Fruit fly (Drosophila melanogaster): Measurements from ENCODE around the gene fzr.

fzr gene

dm6 chrX:4686723-4687122 is 7.4 kb upstream of the fzr start, which contains the start of gene Pp2C1 (continued):
- TF ChIP-seq HLH4C (GFP tag; IDR thresholded peaks at IDR 0.05; ENCODE audit: partially characterized antibody) (peak; percentile 41; the same call in 1 of the 3 replicates), CrebB (tag; optimal IDR thresholded peaks at IDR 0.05) (no peak), CG9797 (GFP tag; optimal IDR thresholded peaks at IDR 0.05) (peak; percentile 61), tap (tag; optimal IDR thresholded peaks at IDR 0.05) (no peak), CG11456 (GFP tag; IDR thresholded peaks at IDR 0.05) (no peak), CG1602 (GFP tag; optimal IDR thresholded peaks at IDR 0.05) (no peak), ac (GFP tag; optimal IDR thresholded peaks at IDR 0.05) (no peak), CG9876 (GFP tag; optimal IDR thresholded peaks at IDR 0.05) (no peak), CG10979 (tag; optimal IDR thresholded peaks at IDR 0.05) (no peak), nmo (GFP tag; optimal IDR thresholded peaks at IDR 0.05) (peak; percentile 11), CG14441 (GFP tag; IDR thresholded peaks at IDR 0.05) (no peak), H2.0 (GFP tag; IDR thresholded peaks at IDR 0.05) (no peak), CG10209 (GFP tag; optimal IDR thresholded peaks at IDR 0.05) (no peak), kni (GFP tag; optimal IDR thresholded peaks at IDR 0.05) (no peak), CG34422 (GFP tag; IDR thresholded peaks at IDR 0.05) (no peak), CG4820 (GFP tag; optimal IDR thresholded peaks at IDR 0.05) (no peak), Trl (optimal IDR thresholded peaks at IDR 0.05) (no peak), Trl (GFP tag; optimal IDR thresholded peaks at IDR 0.05) (no peak), vnd (GFP tag; IDR thresholded peaks at IDR 0.05; ENCODE audit: partially characterized antibody) (peak; percentile 70), YL-1 (GFP tag; optimal IDR thresholded peaks at IDR 0.05) (no peak), croc (GFP tag; conservative IDR thresholded peaks at IDR 0.05) (no peak), CG30431 (GFP tag; optimal IDR thresholded peaks at IDR 0.05) (no peak), NC2β (GFP tag; optimal IDR thresholded peaks at IDR 0.05) (no peak), gcm (GFP tag; optimal IDR thresholded peaks at IDR 0.05) (no peak), run (tag; optimal IDR thresholded peaks at IDR 0.05) (no peak), insv (GFP tag; optimal IDR thresholded peaks at IDR 0.05) (no peak), CG8089 (GFP tag; optimal IDR thresholded peaks at IDR 0.05) (no peak), cwo (GFP tag; optimal IDR thresholded peaks at IDR 0.05) (no peak), pzg (GFP tag; optimal IDR thresholded peaks at IDR 0.05) (peak; percentile 67), CG2120 (GFP tag; optimal IDR thresholded peaks at IDR 0.05) (peak; percentile 7), caup (GFP tag; optimal IDR thresholded peaks at IDR 0.05; ENCODE audit: severe bottlenecking) (no peak), Bteb2 (GFP tag; optimal IDR thresholded peaks at IDR 0.05) (no peak), corto (GFP tag; optimal IDR thresholded peaks at IDR 0.05) (no peak), CG4707 (GFP tag; optimal IDR thresholded peaks at IDR 0.05) (no peak), D19A (tag; optimal IDR thresholded peaks at IDR 0.05) (no peak), CG12299 (tag; optimal IDR thresholded peaks at IDR 0.05) (no peak), D (optimal IDR thresholded peaks at IDR 0.05) (no peak), D (GFP tag; optimal IDR thresholded peaks at IDR 0.05) (no peak), CG10321 (GFP tag; IDR thresholded peaks at IDR 0.05) (no peak; the same call in 1 of the 2 replicates), gro (GFP tag; optimal IDR thresholded peaks at IDR 0.05) (no peak), CG12236 (GFP tag; optimal IDR thresholded peaks at IDR 0.05) (no peak), CG11723 (GFP tag; optimal IDR thresholded peaks at IDR 0.05) (no peak), repo (GFP tag; optimal IDR thresholded peaks at IDR 0.05) (no peak), Hey (tag; optimal IDR thresholded peaks at IDR 0.05) (no peak), her (GFP tag; optimal IDR thresholded peaks at IDR 0.05) (no peak), tio (GFP tag; optimal IDR thresholded peaks at IDR 0.05) (no peak), ap (GFP tag; IDR thresholded peaks at IDR 0.05) (no peak), CG14860 (GFP tag; IDR thresholded peaks at IDR 0.05; ENCODE audit: partially characterized antibody) (peak; percentile 69), CG13424 (tag; optimal IDR thresholded peaks at IDR 0.05) (no peak), CG1792 (GFP tag; optimal IDR thresholded peaks at IDR 0.05) (no peak), CG7745 (tag; optimal IDR thresholded peaks at IDR 0.05) (no peak), dan (GFP tag; IDR thresholded peaks at IDR 0.05) (no peak)
